Fruit fly (Drosophila melanogaster): ENCODE data around the gene RpL24-like.

RpL24-like gene

dm6 chr3R:11418568-11418967 is 12.8 kb downstream of the RpL24-like start, which contains the start of the genes bumpel and CG45676:
Gene bumpel, minus strand, starts transcription at chr3R:11418668.
Gene CG45676, plus strand, starts transcription at chr3R:11418885.
- TF ChIP-seq CG14711 (tag; optimal IDR thresholded peaks at IDR 0.05) = no peak
- TF ChIP-seq CG12768 (GFP tag; optimal IDR thresholded peaks at IDR 0.05) = peak; percentile 2

- no peak for TF ChIP-seq CG14711 (tag; optimal IDR thresholded peaks at IDR 0.05)
- no peak for TF ChIP-seq Clk (GFP tag; optimal IDR thresholded peaks at IDR 0.05)
- peak; percentile 19 for TF ChIP-seq bab1 (GFP tag; optimal IDR thresholded peaks at IDR 0.05)
- TF ChIP-seq CG7101 (tag; optimal IDR thresholded peaks at IDR 0.05) = peak; percentile 40
- peak; percentile 1 for TF ChIP-seq cic (GFP tag; optimal IDR thresholded peaks at IDR 0.05)
- TF ChIP-seq CG1620 (GFP tag; optimal IDR thresholded peaks at IDR 0.05) = no peak
- TF ChIP-seq CG33017 (tag; optimal IDR thresholded peaks at IDR 0.05) = no peak
- no peak for TF ChIP-seq pad (GFP tag; optimal IDR thresholded peaks at IDR 0.05)
- TF ChIP-seq CG5204 (GFP tag; optimal IDR thresholded peaks at IDR 0.05) = no peak
- no peak for TF ChIP-seq Hr96 (GFP tag; optimal IDR thresholded peaks at IDR 0.05)
- TF ChIP-seq kay (GFP tag; ENCODE audit: borderline replicate concordance) = peak; percentile 70
- TF ChIP-seq CG7045 (GFP tag; optimal IDR thresholded peaks at IDR 0.05) = no peak
- no peak for TF ChIP-seq CG11617 (GFP tag; optimal IDR thresholded peaks at IDR 0.05)
- no peak for TF ChIP-seq tj (GFP tag; optimal IDR thresholded peaks at IDR 0.05)
- no peak for TF ChIP-seq toe (GFP tag; optimal IDR thresholded peaks at IDR 0.05)
- TF ChIP-seq cnc (optimal IDR thresholded peaks at IDR 0.05) = no peak
- TF ChIP-seq Mnt (GFP tag; optimal IDR thresholded peaks at IDR 0.05) = peak; percentile 76
- TF ChIP-seq Crg-1 (GFP tag; optimal IDR thresholded peaks at IDR 0.05) = peak; percentile 18
These were observed 19.0 kb downstream of the RpL24-like start, which contains the start of gene Ipo9 for dm6 chr3R:11412371-11412770. Gene Ipo9, plus strand, starts transcription at chr3R:11412522.

dm6 chr3R:11409667-11410137 is 21.7 kb downstream of the RpL24-like start, which contains the start of the genes mgr and Irbp:
Gene mgr, minus strand, starts transcription at chr3R:11409875.
Gene Irbp, plus strand, starts transcription at chr3R:11410047.
- TF ChIP-seq CG14711 (tag; optimal IDR thresholded peaks at IDR 0.05) (peak; percentile 93), CG7045 (GFP tag; optimal IDR thresholded peaks at IDR 0.05) (peak; percentile 92), CG11617 (GFP tag; optimal IDR thresholded peaks at IDR 0.05) (peak; percentile 91), CG5204 (GFP tag; optimal IDR thresholded peaks at IDR 0.05) (peak; percentile 55), bab1 (GFP tag; optimal IDR thresholded peaks at IDR 0.05) (peak; percentile 95), Clk (GFP tag; optimal IDR thresholded peaks at IDR 0.05) (peak; percentile 64), Hr96 (GFP tag; optimal IDR thresholded peaks at IDR 0.05) (peak; percentile 9), CG1620 (GFP tag; optimal IDR thresholded peaks at IDR 0.05) (peak; percentile 58), Crg-1 (GFP tag; optimal IDR thresholded peaks at IDR 0.05) (peak; percentile 79), CG12768 (GFP tag; optimal IDR thresholded peaks at IDR 0.05) (peak; percentile 87), CG33017 (tag; optimal IDR thresholded peaks at IDR 0.05) (peak; percentile 91), Mnt (GFP tag; optimal IDR thresholded peaks at IDR 0.05) (peak; percentile 73), pad (GFP tag; optimal IDR thresholded peaks at IDR 0.05) (peak; percentile 76), tj (GFP tag; optimal IDR thresholded peaks at IDR 0.05) (peak; percentile 66), CG7101 (tag; optimal IDR thresholded peaks at IDR 0.05) (peak; percentile 96), cic (GFP tag; optimal IDR thresholded peaks at IDR 0.05) (peak; percentile 4), cnc (optimal IDR thresholded peaks at IDR 0.05) (no peak), ovo (GFP tag; optimal IDR thresholded peaks at IDR 0.05) (peak; percentile 71), kay (GFP tag; ENCODE audit: borderline replicate concordance) (peak; percentile 76), toe (GFP tag; optimal IDR thresholded peaks at IDR 0.05) (peak; percentile 59)

dm6 chr3R:11407733-11408134 is 23.6 kb downstream of the RpL24-like start, which contains the start of gene mRpL40:
Gene mRpL40, plus strand, starts transcription at chr3R:11407918.
- TF ChIP-seq bab1 (GFP tag; optimal IDR thresholded peaks at IDR 0.05) = peak; percentile 48
- TF ChIP-seq CG12768 (GFP tag; optimal IDR thresholded peaks at IDR 0.05) = no peak
- TF ChIP-seq CG1620 (GFP tag; optimal IDR thresholded peaks at IDR 0.05) = no peak

dm6 chr3R:11402894-11403293 is 28.5 kb downstream of the RpL24-like start:
- TF ChIP-seq ovo (GFP tag; optimal IDR thresholded peaks at IDR 0.05) = no peak
- no peak for TF ChIP-seq toe (GFP tag; optimal IDR thresholded peaks at IDR 0.05)
- TF ChIP-seq CG5204 (GFP tag; optimal IDR thresholded peaks at IDR 0.05) = no peak

- TF ChIP-seq CG1620 (GFP tag; optimal IDR thresholded peaks at IDR 0.05) (no peak), Clk (GFP tag; optimal IDR thresholded peaks at IDR 0.05) (no peak), pad (GFP tag; optimal IDR thresholded peaks at IDR 0.05) (no peak), cic (GFP tag; optimal IDR thresholded peaks at IDR 0.05) (no peak), bab1 (GFP tag; optimal IDR thresholded peaks at IDR 0.05) (no peak), cnc (optimal IDR thresholded peaks at IDR 0.05) (no peak), Hr96 (GFP tag; optimal IDR thresholded peaks at IDR 0.05) (no peak), tj (GFP tag; optimal IDR thresholded peaks at IDR 0.05) (no peak), Mnt (GFP tag; optimal IDR thresholded peaks at IDR 0.05) (no peak)
These were observed 35.8 kb downstream of the RpL24-like start for dm6 chr3R:11395541-11395940.

- TF ChIP-seq CG1620 (GFP tag; optimal IDR thresholded peaks at IDR 0.05) = no peak
- no peak for TF ChIP-seq CG14711 (tag; optimal IDR thresholded peaks at IDR 0.05)
- TF ChIP-seq Clk (GFP tag; optimal IDR thresholded peaks at IDR 0.05) = no peak
- no peak for TF ChIP-seq cnc (optimal IDR thresholded peaks at IDR 0.05)
- no peak for TF ChIP-seq tj (GFP tag; optimal IDR thresholded peaks at IDR 0.05)
- TF ChIP-seq Crg-1 (GFP tag; optimal IDR thresholded peaks at IDR 0.05) = no peak
- TF ChIP-seq CG12768 (GFP tag; optimal IDR thresholded peaks at IDR 0.05) = no peak
- TF ChIP-seq CG5204 (GFP tag; optimal IDR thresholded peaks at IDR 0.05) = no peak
- no peak for TF ChIP-seq cic (GFP tag; optimal IDR thresholded peaks at IDR 0.05)
- TF ChIP-seq kay (GFP tag; ENCODE audit: borderline replicate concordance) = no peak
- no peak for TF ChIP-seq CG7045 (GFP tag; optimal IDR thresholded peaks at IDR 0.05)
These were observed 37.5 kb downstream of the RpL24-like start for dm6 chr3R:11393896-11394295.

Data from whole organism, adult.